Fruit fly (Drosophila melanogaster) ovary, adult (tissue): Measurements from ENCODE around the gene CG13041.

ENCODE experiments used
- CG17801 ChIP-seq: fragments of 200-800 bp; optimal IDR thresholded peaks from 2 replicates; lab custom pipeline; 2019; ENCODE audit warnings: missing biosample characterization, mild to moderate bottlenecking, missing genetic modification characterization, moderate library complexity; ENCODE audit not compliant: partially characterized antibody

The CG13041 gene

DNA sequence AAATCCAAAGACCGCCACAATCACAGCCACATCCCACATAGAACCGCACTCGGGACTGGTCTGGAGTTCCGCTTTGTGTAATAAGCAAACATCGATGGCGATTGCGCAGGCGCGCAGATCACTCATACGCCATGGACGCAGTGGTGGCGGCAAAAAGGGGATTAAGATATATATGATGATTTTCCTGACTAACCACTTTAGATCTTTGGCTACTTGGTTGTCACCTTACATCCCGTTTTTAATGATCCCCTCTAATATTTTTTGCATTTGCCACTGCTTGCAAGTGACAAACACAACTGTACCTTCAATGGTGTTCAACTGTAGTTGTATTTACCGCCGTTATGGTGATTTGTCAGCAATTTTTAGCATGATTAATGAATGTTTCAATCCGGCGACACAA lies 9.4 kb downstream of the CG13041 start:
- no peak for TF ChIP-seq CG17801 (GFP tag; lab: Kevin White, UChicago)

- no peak for TF ChIP-seq CG17801 (GFP tag; lab: Kevin White, UChicago)
Measured at dm6 chr3L:16308380-16308779, 10.9 kb downstream of the CG13041 start, which contains the start of gene CG13042. Gene CG13042 (minus strand): TSS chr3L:16308480.

DNA sequence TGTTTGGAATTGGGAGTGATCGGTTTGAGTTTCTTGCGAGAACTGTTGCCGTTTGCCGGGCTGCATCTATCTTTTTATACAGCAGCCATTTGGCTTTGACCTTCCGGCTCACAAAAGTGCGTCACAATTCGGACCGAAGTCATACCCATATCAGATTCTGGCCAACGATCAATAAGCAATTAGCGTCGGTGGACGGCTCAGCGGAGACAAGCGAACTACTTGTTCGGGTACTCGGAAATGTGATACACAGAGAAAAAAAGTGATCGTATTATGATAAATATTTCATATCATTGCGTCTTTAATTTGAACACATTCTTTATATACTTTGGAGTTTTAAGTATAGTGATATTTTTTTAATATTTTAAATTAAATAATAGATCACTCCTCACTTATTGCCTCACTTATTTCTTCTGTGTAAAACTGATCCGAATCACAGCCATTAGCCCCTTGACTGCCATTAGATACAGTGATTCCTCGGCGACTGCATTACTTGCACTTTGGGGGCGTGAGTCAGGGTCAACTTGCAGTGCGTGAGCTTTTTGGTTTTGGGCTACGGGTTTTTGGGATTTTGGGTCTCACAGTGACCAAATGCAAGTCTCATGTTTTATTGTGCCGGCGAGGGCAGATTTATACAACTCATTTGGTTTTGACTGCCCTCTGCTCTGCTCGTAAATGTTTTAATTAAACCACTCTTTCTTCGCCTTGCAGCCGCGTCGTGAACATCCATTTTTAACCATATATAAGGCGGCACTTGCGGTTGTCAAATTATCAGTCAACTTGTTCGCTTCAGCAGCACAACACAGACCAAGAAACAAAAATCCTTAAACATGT lies 13.3 kb downstream of the CG13041 start, which contains the start of the genes CG13043 and CG13063:
Gene CG13043, minus strand, starts transcription at position 51 of the 831 bp plus-strand sequence.
Gene CG13063, plus strand, starts transcription at position 781 of the 831 bp plus-strand sequence.
- TF ChIP-seq CG17801 (GFP tag; lab: Kevin White, UChicago), result no peak

- no peak for TF ChIP-seq CG17801 (GFP tag; lab: Kevin White, UChicago)
Measured at dm6 chr3L:16303982-16304381, 15.3 kb downstream of the CG13041 start, which contains the start of gene CG43249. Gene CG43249 (plus strand): TSS chr3L:16304282.

- TF ChIP-seq CG17801 (GFP tag; lab: Kevin White, UChicago), result no peak
Measured at dm6 chr3L:16303078-16303477, 16.2 kb downstream of the CG13041 start, which contains the start of gene CG13044. Gene CG13044 (minus strand): TSS chr3L:16303178.

DNA sequence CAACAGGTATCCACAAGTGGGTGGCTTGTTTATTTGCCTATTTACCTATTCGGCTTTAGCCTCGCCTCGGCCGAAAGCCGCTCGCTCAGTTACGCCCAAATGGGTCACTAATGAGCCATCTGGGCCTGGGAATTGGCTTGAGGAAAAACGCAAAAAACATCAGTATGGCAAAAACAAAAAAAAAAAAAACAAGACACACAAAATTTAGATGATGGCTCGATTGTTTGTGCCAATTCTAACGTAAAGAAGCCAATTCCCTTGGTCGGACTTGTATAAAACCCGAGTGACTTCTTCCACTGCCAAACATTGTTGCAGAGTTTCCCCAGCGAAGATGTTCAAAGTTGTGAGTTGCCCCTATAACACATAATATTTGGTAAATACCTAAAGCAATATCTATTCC lies 18.2 kb downstream of the CG13041 start, which contains the start of gene CG4982:
Gene CG4982, plus strand, starts transcription at position 301 of the 400 bp plus-strand sequence.
- TF ChIP-seq CG17801 (GFP tag; lab: Kevin White, UChicago), result no peak

dm6 chr3L:16295447-16295846 lies 23.9 kb downstream of the CG13041 start, which contains the start of gene CG4962:
Gene CG4962 (minus strand): TSS chr3L:16295547.
- no peak for TF ChIP-seq CG17801 (GFP tag; lab: Kevin White, UChicago)

dm6 chr3L:16291678-16292077 lies 27.6 kb downstream of the CG13041 start:
- TF ChIP-seq CG17801 (GFP tag; lab: Kevin White, UChicago), result no peak

- TF ChIP-seq CG17801 (GFP tag; lab: Kevin White, UChicago), result no peak
Measured at dm6 chr3L:16290850-16291249, 28.5 kb downstream of the CG13041 start, which contains the start of gene CG13045. Gene CG13045 (minus strand): TSS chr3L:16290950.

DNA sequence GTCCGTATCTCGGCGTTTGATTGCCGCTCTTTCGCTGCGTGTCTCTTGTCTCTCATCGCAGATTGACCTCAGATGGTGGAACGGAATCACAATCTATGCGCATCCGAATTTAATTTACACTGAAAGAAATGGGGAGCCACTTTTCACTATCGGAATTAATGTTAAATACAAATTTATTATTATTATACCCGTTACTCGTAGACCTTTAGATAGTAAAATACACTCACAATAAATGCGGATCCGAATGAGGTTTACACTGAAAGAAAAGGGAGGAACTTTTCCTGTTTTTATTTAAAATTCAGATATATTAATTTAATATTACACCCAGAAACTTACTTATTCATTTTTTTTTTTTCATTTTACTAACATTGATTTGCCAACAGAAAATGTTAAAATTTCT lies 30.3 kb downstream of the CG13041 start:
- TF ChIP-seq CG17801 (GFP tag; lab: Kevin White, UChicago), result no peak

dm6 chr3L:16288322-16288721 lies 31.0 kb downstream of the CG13041 start, which contains the start of gene CG13046:
Gene CG13046 (minus strand): TSS chr3L:16288422.
- TF ChIP-seq CG17801 (GFP tag; lab: Kevin White, UChicago), result no peak

DNA sequence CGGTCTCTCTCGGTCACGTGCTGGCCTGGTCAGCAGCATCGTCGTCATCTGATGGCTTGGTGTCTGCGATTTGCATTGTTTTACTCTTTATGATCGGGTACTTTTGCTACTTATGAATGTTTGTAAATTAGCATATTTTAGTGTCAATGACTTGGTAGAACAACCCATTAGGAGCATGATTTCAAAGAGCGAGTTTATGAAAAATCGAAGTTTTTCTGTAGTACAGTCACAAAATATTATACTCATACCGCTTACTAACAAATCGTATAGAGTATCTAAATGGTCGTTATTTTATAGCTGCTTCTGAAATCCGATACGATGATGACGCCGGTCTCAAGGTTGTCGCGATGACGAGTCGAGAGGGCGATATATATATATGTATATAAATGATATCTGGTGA lies 33.1 kb downstream of the CG13041 start:
- no peak for TF ChIP-seq CG17801 (GFP tag; lab: Kevin White, UChicago)

dm6 chr3L:16285346-16285911 lies 33.9 kb downstream of the CG13041 start, which contains the start of gene CG13047:
Gene CG13047 (minus strand): TSS chr3L:16285396.
- TF ChIP-seq CG17801 (GFP tag; lab: Kevin White, UChicago), result no peak

DNA sequence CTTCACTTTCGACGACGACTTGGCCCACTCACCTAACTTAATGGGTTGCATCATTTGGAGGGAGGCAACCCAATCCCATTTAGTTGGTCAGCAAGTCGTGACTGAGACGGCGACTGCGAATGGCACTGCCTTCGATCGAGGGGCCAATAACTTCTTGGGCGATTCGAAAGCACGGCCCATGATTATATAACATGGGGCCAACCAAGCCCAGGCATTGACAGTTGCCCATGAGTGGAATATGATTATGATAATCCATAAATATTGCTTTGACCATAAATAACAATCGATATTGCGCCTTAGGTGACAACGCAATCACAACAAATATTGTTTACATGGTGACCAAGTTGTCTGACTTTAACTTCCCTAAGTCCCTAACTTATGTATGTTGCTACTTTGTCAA lies 35.5 kb downstream of the CG13041 start, which contains the start of gene CG13048:
Gene CG13048, minus strand, starts transcription at position 101 of the 400 bp plus-strand sequence.
- no peak for TF ChIP-seq CG17801 (GFP tag; lab: Kevin White, UChicago)
